Fruit fly (Drosophila melanogaster): ENCODE data around the gene CG31288.

dm6 chr3R:25283209-25283670, 16.1 kb downstream of the CG31288 start, which contains the start of gene CG31300:
- no peak for TF ChIP-seq Myc (optimal IDR thresholded peaks at IDR 0.05)
- no peak for TF ChIP-seq ttk (optimal IDR thresholded peaks at IDR 0.05)
- TF ChIP-seq psq (optimal IDR thresholded peaks at IDR 0.05): no peak
- no peak for TF ChIP-seq insv (optimal IDR thresholded peaks at IDR 0.05)
